Worm (Caenorhabditis elegans) whole organism, early embryonic: ENCODE results near the gene Y105C5A.1269.

Experiments
- F13C5.2 ChIP-seq: sonication (generic microtip); optimal IDR thresholded peaks from 2 replicates; lab custom pipeline; 2017; ENCODE audit warnings: mild to moderate bottlenecking, missing genetic modification characterization, inconsistent platforms, missing compliant biosample characterization
- aly-1 ChIP-seq: sonication (generic microtip); optimal IDR thresholded peaks from 2 replicates; lab custom pipeline; 2016; ENCODE audit warnings: missing genetic modification characterization, missing compliant biosample characterization
- ama-1 ChIP-seq: fragments of 150-350 bp; optimal IDR thresholded peaks from 2 replicates; lab custom pipeline; 2014
- ceh-36 ChIP-seq: sonication (generic microtip); optimal IDR thresholded peaks from 2 replicates; lab custom pipeline; 2016; ENCODE audit warnings: missing genetic modification characterization, inconsistent platforms, missing compliant biosample characterization
- flt-1 ChIP-seq: fragments of 200-800 bp; sonication (Bioruptor generic); IDR thresholded peaks from 2 replicates; pipeline ENCODE4 v1.3.6; 2022; ENCODE audit warnings: missing genetic modification characterization, missing compliant biosample characterization
- hmbx-1 ChIP-seq: sonication (generic microtip); optimal IDR thresholded peaks from 2 replicates; lab custom pipeline; 2016; ENCODE audit warnings: mild to moderate bottlenecking, missing genetic modification characterization, missing compliant biosample characterization
- hmg-4 ChIP-seq: fragments of 200-800 bp; sonication (Bioruptor generic); optimal IDR thresholded peaks from 2 replicates; lab custom pipeline; 2018; ENCODE audit warnings: mild to moderate bottlenecking, missing genetic modification characterization, missing compliant biosample characterization
- scrt-1 ChIP-seq: fragments of 200-800 bp; sonication (Bioruptor generic); IDR thresholded peaks from 2 replicates; pipeline ENCODE4 v1.3.6; 2022; ENCODE audit warnings: missing genetic modification characterization, missing compliant biosample characterization
- sea-1 ChIP-seq: fragments of 200-800 bp; sonication (Bioruptor generic); conservative IDR thresholded peaks from 2 replicates; pipeline ENCODE4 v1.3.6; 2022; ENCODE audit warnings: missing genetic modification characterization, missing compliant biosample characterization
- tra-4 ChIP-seq: sonication (generic microtip); optimal IDR thresholded peaks from 2 replicates; lab custom pipeline; 2017; ENCODE audit warnings: missing genetic modification characterization, missing compliant biosample characterization

- TF ChIP-seq ama-1 (lab: Kevin White, UChicago): no peak
- no peak for TF ChIP-seq hmg-4 (GFP tag; lab: Kevin White, UChicago)
- TF ChIP-seq tra-4 (tag; lab: Kevin White, UChicago): no peak
- no peak for TF ChIP-seq hmbx-1 (tag; lab: Kevin White, UChicago)
- TF ChIP-seq flt-1: no peak
- TF ChIP-seq sea-1 (GFP tag; lab: Robert Waterston, UW): no peak
- no peak for TF ChIP-seq F13C5.2 (tag; lab: Kevin White, UChicago)
- TF ChIP-seq ceh-36 (tag; lab: Kevin White, UChicago): no peak
- no peak for TF ChIP-seq scrt-1
- no peak for TF ChIP-seq aly-1 (tag; lab: Kevin White, UChicago)
Observed at ce11 chrIV:15878262-15878661, 31.1 kb downstream of the Y105C5A.1269 start.
